Fruit fly (Drosophila melanogaster) whole organism, wandering third instar larva: Measurements from ENCODE around the gene CG13082.

Source experiments
- Abd-B ChIP-seq: fragments of >200 bp; optimal IDR thresholded peaks from 2 replicates; lab custom pipeline; 2017; ENCODE audit warnings: missing biosample characterization, missing genetic modification characterization
- CrebA ChIP-seq: fragments of 200-800 bp; sonication (Bioruptor generic); optimal IDR thresholded peaks from 2 replicates; lab custom pipeline; 2016; ENCODE audit warnings: missing biosample characterization, mild to moderate bottlenecking, missing genetic modification characterization, borderline replicate concordance
- Dfd ChIP-seq: fragments of >200 bp; optimal IDR thresholded peaks from 2 replicates; lab custom pipeline; 2017; ENCODE audit warnings: missing biosample characterization, missing genetic modification characterization
- Jra ChIP-seq: sonication (Bioruptor generic); optimal IDR thresholded peaks from 2 replicates; lab custom pipeline; 2016; ENCODE audit warnings: missing biosample characterization, missing genetic modification characterization
- Myc ChIP-seq: fragments of >200 bp; optimal IDR thresholded peaks from 2 replicates; lab custom pipeline; 2017
- N ChIP-seq: fragments of >200 bp; optimal IDR thresholded peaks from 2 replicates; lab custom pipeline; 2018; ENCODE audit warnings: missing biosample characterization, missing external identifiers, missing genetic modification characterization
- brk ChIP-seq: fragments of 200-800 bp; sonication (Bioruptor generic); optimal IDR thresholded peaks from 2 replicates; lab custom pipeline; 2016; ENCODE audit warnings: missing biosample characterization, mild to moderate bottlenecking, missing genetic modification characterization
- h ChIP-seq: fragments of 200-800 bp; sonication (Bioruptor generic); optimal IDR thresholded peaks from 3 replicates; lab custom pipeline; 2016; ENCODE audit warnings: missing biosample characterization, mild to moderate bottlenecking, missing genetic modification characterization
- pan ChIP-seq: fragments of >200 bp; optimal IDR thresholded peaks from 2 replicates; lab custom pipeline; 2017
- psq ChIP-seq: fragments of 200-800 bp; sonication (Bioruptor generic); optimal IDR thresholded peaks from 3 replicates; lab custom pipeline; 2017; ENCODE audit warnings: missing biosample characterization, mild to moderate bottlenecking, missing genetic modification characterization, moderate library complexity
- tai ChIP-seq: sonication (Bioruptor generic); optimal IDR thresholded peaks from 2 replicates; lab custom pipeline; 2016; ENCODE audit warnings: missing biosample characterization, missing genetic modification characterization
- woc ChIP-seq: sonication (Bioruptor generic); optimal IDR thresholded peaks from 2 replicates; lab custom pipeline; 2016; ENCODE audit warnings: missing biosample characterization, mild to moderate bottlenecking, missing genetic modification characterization

DNA sequence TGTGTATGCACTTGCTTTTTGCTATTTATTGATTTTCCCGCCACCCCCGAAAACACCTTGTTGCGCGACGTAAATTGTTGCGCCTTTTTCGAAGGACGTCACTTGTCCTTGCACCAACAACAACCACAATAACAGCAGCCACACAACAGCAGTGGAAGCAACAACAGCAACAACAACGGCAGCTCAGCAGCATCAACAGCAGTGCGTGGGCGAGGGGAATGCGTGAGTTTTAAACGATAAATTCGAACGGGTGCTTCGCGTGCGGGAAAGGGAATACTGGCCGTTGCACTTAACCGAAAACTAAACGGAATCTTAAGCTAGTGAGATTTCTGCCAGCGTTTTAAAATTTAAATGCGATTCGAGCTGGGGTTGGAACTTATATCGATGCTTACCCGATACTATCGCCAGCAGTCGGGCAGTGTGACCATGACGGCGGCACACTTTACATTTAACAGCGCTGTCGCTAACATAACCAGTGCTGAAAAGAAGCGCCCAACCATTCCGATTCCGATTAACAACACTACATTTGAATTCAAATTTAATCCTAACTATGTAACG lies 29.8 kb upstream of the CG13082 start, which contains the start of gene cyst:
- TF ChIP-seq N (no peak), CrebA (no peak), Myc (peak; percentile 19), h (peak; percentile 73), tai (GFP tag; lab: Kevin White, UChicago) (no peak), psq (no peak), brk (GFP tag; lab: Kevin White, UChicago) (no peak), woc (no peak), Jra (GFP tag; lab: Kevin White, UChicago) (no peak), Dfd (GFP tag; lab: Kevin White, UChicago) (no peak), pan (lab: Kevin White, UChicago) (no peak), Abd-B (GFP tag; lab: Kevin White, UChicago) (no peak)
